Fruit fly (Drosophila melanogaster) whole organism, embryonic: Measurements from ENCODE around the gene lilli.

Experiments
- Bgb ChIP-seq: fragments of 200-800 bp; sonication (Bioruptor generic); IDR thresholded peaks from 2 replicates; pipeline ENCODE4 v1.3.6; 2022; ENCODE audit warnings: missing biosample characterization, missing genetic modification characterization; ENCODE audit not compliant: partially characterized antibody
- CG13894 ChIP-seq: fragments of 200-800 bp; sonication (Bioruptor generic); optimal IDR thresholded peaks from 3 replicates; lab custom pipeline; 2018; ENCODE audit warnings: missing biosample characterization, mild to moderate bottlenecking, missing genetic modification characterization, moderate library complexity
- CG14667 ChIP-seq: fragments of 200-800 bp; sonication (Bioruptor generic); IDR thresholded peaks from 2 replicates; pipeline ENCODE4 v1.3.6; 2022; ENCODE audit warnings: missing biosample characterization, missing genetic modification characterization
- CG14860 ChIP-seq: fragments of 200-800 bp; sonication (Bioruptor generic); IDR thresholded peaks from 3 replicates; pipeline ENCODE4 v1.3.6; 2022; ENCODE audit warnings: missing biosample characterization, missing genetic modification characterization; ENCODE audit not compliant: partially characterized antibody
- CG1792 ChIP-seq: fragments of 200-800 bp; sonication (Bioruptor generic); optimal IDR thresholded peaks from 2 replicates; lab custom pipeline; 2016; ENCODE audit warnings: missing biosample characterization, missing genetic modification characterization
- CG2129 ChIP-seq: fragments of 200-800 bp; sonication (Bioruptor generic); IDR thresholded peaks from 2 replicates; pipeline ENCODE4 v1.3.6; 2022; ENCODE audit warnings: missing biosample characterization, missing genetic modification characterization; ENCODE audit not compliant: partially characterized antibody
- CG31365 ChIP-seq: fragments of 200-800 bp; sonication (Bioruptor generic); optimal IDR thresholded peaks from 2 replicates; lab custom pipeline; 2018; ENCODE audit warnings: missing biosample characterization, mild to moderate bottlenecking, missing genetic modification characterization
- CG3281 ChIP-seq: fragments of 200-800 bp; sonication (Bioruptor generic); optimal IDR thresholded peaks from 3 replicates; lab custom pipeline; 2017; ENCODE audit warnings: missing biosample characterization, mild to moderate bottlenecking, missing genetic modification characterization
- CG34422 ChIP-seq: fragments of 200-800 bp; sonication (Bioruptor generic); IDR thresholded peaks from 3 replicates; pipeline ENCODE4 v1.3.6; 2022; ENCODE audit warnings: missing biosample characterization, missing genetic modification characterization
- CG4360 ChIP-seq: fragments of 200-800 bp; sonication (Bioruptor generic); IDR thresholded peaks from 2 replicates; pipeline ENCODE4 v1.3.6; 2022; ENCODE audit warnings: missing biosample characterization, missing genetic modification characterization
- CG5180 ChIP-seq: fragments of 200-800 bp; sonication (Bioruptor generic); optimal IDR thresholded peaks from 3 replicates; lab custom pipeline; 2017; ENCODE audit warnings: missing biosample characterization, missing genetic modification characterization, mild to moderate bottlenecking, moderate library complexity, missing genetic modification reagents
- CG7372 ChIP-seq: fragments of 200-800 bp; sonication (Bioruptor generic); IDR thresholded peaks from 2 replicates; pipeline ENCODE4 v1.3.6; 2022; ENCODE audit warnings: missing biosample characterization, missing genetic modification characterization
- D ChIP-seq, 2 experiments: fragments of 200-800 bp in 1 of 2; fragments of >200 bp in 1 of 2; sonication (Bioruptor generic) in 1 of 2; optimal IDR thresholded peaks; 2 replicates in 1 of 2; 3 replicates in 1 of 2; lab custom pipeline; 2017; ENCODE audit warnings: mild to moderate bottlenecking in 1 of 2, missing biosample characterization in 1 of 2, missing genetic modification characterization in 1 of 2, missing genetic modification reagents in 1 of 2
- Deaf1 ChIP-seq: fragments of 200-800 bp; optimal IDR thresholded peaks from 3 replicates; lab custom pipeline; 2019; ENCODE audit warnings: missing biosample characterization, mild to moderate bottlenecking, missing genetic modification characterization, moderate library complexity
- Dip3 ChIP-seq: fragments of 200-800 bp; sonication (Bioruptor generic); optimal IDR thresholded peaks from 3 replicates; lab custom pipeline; 2016; ENCODE audit warnings: missing biosample characterization, missing genetic modification characterization
- HLHmδ ChIP-seq: fragments of 200-800 bp; sonication (Bioruptor generic); optimal IDR thresholded peaks from 2 replicates; lab custom pipeline; 2018; ENCODE audit warnings: missing biosample characterization, mild to moderate bottlenecking, missing genetic modification characterization, moderate library complexity
- Hey ChIP-seq: fragments of 200-800 bp; sonication (Bioruptor generic); optimal IDR thresholded peaks from 3 replicates; lab custom pipeline; 2018; ENCODE audit warnings: missing biosample characterization, mild to moderate bottlenecking, missing genetic modification characterization
- Lpt ChIP-seq: fragments of >200 bp; optimal IDR thresholded peaks from 2 replicates; lab custom pipeline; 2018; ENCODE audit warnings: missing biosample characterization, missing genetic modification characterization
- Med ChIP-seq: fragments of 200-800 bp; sonication (Bioruptor generic); peaks from one replicate; lab custom pipeline; 2016; ENCODE audit warnings: missing biosample characterization, missing genetic modification characterization, mild to moderate bottlenecking, inconsistent platforms, moderate library complexity
- NC2β ChIP-seq: fragments of 200-800 bp; sonication (Bioruptor generic); optimal IDR thresholded peaks from 2 replicates; lab custom pipeline; 2016; ENCODE audit warnings: missing biosample characterization, missing genetic modification characterization
- Rx ChIP-seq: fragments of 200-800 bp; sonication (Bioruptor generic); IDR thresholded peaks from 2 replicates; pipeline ENCODE4 v1.3.6; 2022; ENCODE audit warnings: missing biosample characterization, missing genetic modification characterization
- Stat92E ChIP-seq, 3 experiments: fragments of >200 bp in 2 of 3; fragments of 200-800 bp in 1 of 3; sonication (Bioruptor generic) in 1 of 3; optimal IDR thresholded peaks; 2 replicates each; lab custom pipeline; 2017 to 2019; ENCODE audit warnings: missing biosample characterization in 3 of 3, missing genetic modification characterization in 3 of 3, mild to moderate bottlenecking in 1 of 3, moderate library complexity in 1 of 3
- Trl ChIP-seq, 3 experiments: fragments of >200 bp in 2 of 3; fragments of 200-800 bp in 1 of 3; sonication (Bioruptor generic) in 1 of 3; optimal IDR thresholded peaks; 2 replicates in 1 of 3; 3 replicates in 2 of 3; lab custom pipeline; 2016 to 2017; ENCODE audit warnings: missing biosample characterization in 1 of 3, missing genetic modification characterization in 1 of 3
- Xbp1 ChIP-seq: fragments of 200-800 bp; sonication (Bioruptor generic); optimal IDR thresholded peaks from 3 replicates; lab custom pipeline; 2016; ENCODE audit warnings: missing biosample characterization, mild to moderate bottlenecking, missing genetic modification characterization
- Xrp1 ChIP-seq: fragments of 200-800 bp; sonication (Bioruptor generic); IDR thresholded peaks from 2 replicates; pipeline ENCODE4 v1.3.6; 2022; ENCODE audit warnings: missing biosample characterization, missing genetic modification characterization
- abd-A ChIP-seq: fragments of 200-800 bp; sonication (Bioruptor generic); optimal IDR thresholded peaks from 3 replicates; lab custom pipeline; 2019; ENCODE audit warnings: missing biosample characterization, mild to moderate bottlenecking, missing genetic modification characterization, moderate library complexity
- cg ChIP-seq: fragments of 200-800 bp; sonication (Bioruptor generic); optimal IDR thresholded peaks from 3 replicates; lab custom pipeline; 2019; ENCODE audit warnings: missing biosample characterization, mild to moderate bottlenecking, missing genetic modification characterization, moderate library complexity
- chinmo ChIP-seq: fragments of 200-800 bp; sonication (Bioruptor generic); IDR thresholded peaks from 4 replicates; pipeline ENCODE4 v1.3.6; 2022; ENCODE audit warnings: missing biosample characterization, missing genetic modification characterization; ENCODE audit not compliant: partially characterized antibody
- chm ChIP-seq: fragments of 200-800 bp; sonication (Bioruptor generic); IDR thresholded peaks from 2 replicates; pipeline ENCODE4 v1.3.6; 2022; ENCODE audit warnings: missing biosample characterization, missing genetic modification characterization
- ci ChIP-seq: fragments of 200-800 bp; sonication (Bioruptor generic); IDR thresholded peaks from 3 replicates; pipeline ENCODE4 v1.3.6; 2022; ENCODE audit warnings: missing biosample characterization, missing genetic modification characterization
- croc ChIP-seq: fragments of 200-800 bp; sonication (Bioruptor generic); conservative IDR thresholded peaks from 3 replicates; pipeline ENCODE4 v1.3.6; 2022; ENCODE audit warnings: missing biosample characterization, missing genetic modification characterization
- kni ChIP-seq: fragments of 200-800 bp; sonication (Bioruptor generic); optimal IDR thresholded peaks from 3 replicates; lab custom pipeline; 2017; ENCODE audit warnings: mild to moderate bottlenecking, missing biosample characterization, missing genetic modification reagents, missing genetic modification characterization
- lbe ChIP-seq: fragments of 200-800 bp; sonication (Bioruptor generic); optimal IDR thresholded peaks from 2 replicates; lab custom pipeline; 2016; ENCODE audit warnings: missing biosample characterization, mild to moderate bottlenecking, missing genetic modification characterization
- peb ChIP-seq: fragments of 200-800 bp; sonication (Bioruptor generic); IDR thresholded peaks from 2 replicates; pipeline ENCODE4 v1.3.6; 2022; ENCODE audit warnings: missing biosample characterization, missing genetic modification characterization
- pros ChIP-seq: fragments of 200-800 bp; sonication (Bioruptor generic); optimal IDR thresholded peaks from 3 replicates; lab custom pipeline; 2019; ENCODE audit warnings: missing biosample characterization, mild to moderate bottlenecking, missing genetic modification characterization, moderate library complexity
- sens ChIP-seq: fragments of 200-800 bp; sonication (Bioruptor generic); peaks from one replicate; lab custom pipeline; 2016; ENCODE audit warnings: missing biosample characterization, missing genetic modification characterization
- shn ChIP-seq: fragments of 200-800 bp; sonication (Bioruptor generic); optimal IDR thresholded peaks from 3 replicates; lab custom pipeline; 2016; ENCODE audit warnings: missing biosample characterization, missing genetic modification characterization
- trem ChIP-seq: fragments of 200-800 bp; optimal IDR thresholded peaks from 3 replicates; lab custom pipeline; 2019; ENCODE audit warnings: missing biosample characterization, mild to moderate bottlenecking, missing genetic modification characterization, moderate library complexity

The lilli gene

dm6 chr2L:2888859-2889443, 3.2 kb downstream of the lilli start (continued):
- TF ChIP-seq Dip3, result no peak
- TF ChIP-seq trem (tag; lab: Kevin White, UChicago), result peak; percentile 54
- peak; percentile 52 for TF ChIP-seq lbe
- no peak for TF ChIP-seq Lpt (GFP tag; lab: Kevin White, UChicago)
- peak; percentile 37 for TF ChIP-seq CG5180 (GFP tag; lab: Kevin White, UChicago)
- TF ChIP-seq Xbp1, result no peak
- TF ChIP-seq CG14860, result no peak

dm6 chr2L:2891200-2891599, 5.5 kb downstream of the lilli start:
- TF ChIP-seq Bgb (GFP tag; lab: Robert Waterston, UW) (0 out of 2 replicates have a peak, but pooled peaks have one; percentile 9), croc (GFP tag; lab: Robert Waterston, UW) (no peak), CG13894 (tag; lab: Kevin White, UChicago) (peak; percentile 51), Trl (optimal IDR thresholded peaks at IDR 0.05; lab: Kevin White, UChicago) (peak; percentile 2 to 15), Trl (GFP tag; optimal IDR thresholded peaks at IDR 0.05; lab: Kevin White, UChicago) (no peak), shn (GFP tag; lab: Kevin White, UChicago) (no peak), Xrp1 (GFP tag; lab: Robert Waterston, UW) (0 out of 2 replicates have a peak, but pooled peaks have one; percentile 18), CG4360 (GFP tag; lab: Robert Waterston, UW) (0 out of 2 replicates have a peak, but pooled peaks have one; percentile 12), ci (GFP tag; lab: Robert Waterston, UW) (0 out of 3 replicates have a peak, but pooled peaks have one; percentile 39), CG31365 (no peak), abd-A (tag; lab: Kevin White, UChicago) (peak; percentile 41), chm (GFP tag; lab: Robert Waterston, UW) (0 out of 2 replicates have a peak, but pooled peaks have one; percentile 23), Med (peak; percentile 19), CG34422 (GFP tag; lab: Robert Waterston, UW) (no peak), kni (GFP tag; lab: Kevin White, UChicago) (peak; percentile 28), CG3281 (no peak), cg (peak; percentile 45), CG7372 (GFP tag; lab: Robert Waterston, UW) (no peak), CG2129 (GFP tag; lab: Robert Waterston, UW) (no peak), D (optimal IDR thresholded peaks at IDR 0.05; lab: Kevin White, UChicago) (no peak), D (GFP tag; optimal IDR thresholded peaks at IDR 0.05; lab: Kevin White, UChicago) (no peak), CG5180 (GFP tag; lab: Kevin White, UChicago) (peak; percentile 60), sens (GFP tag; lab: Kevin White, UChicago) (peak; percentile 81)

dm6 chr2L:2894356-2894755, 8.6 kb downstream of the lilli start:
- TF ChIP-seq CG14667 (GFP tag; lab: Robert Waterston, UW), result no peak
- TF ChIP-seq Stat92E (GFP tag; optimal IDR thresholded peaks at IDR 0.05; lab: Kevin White, UChicago), result no peak
- no peak for TF ChIP-seq Rx (GFP tag; lab: Robert Waterston, UW)
- TF ChIP-seq pros, result peak; percentile 18
- TF ChIP-seq Hey (tag; lab: Kevin White, UChicago), result peak; percentile 14
- no peak for TF ChIP-seq CG1792 (GFP tag; lab: Kevin White, UChicago)
- TF ChIP-seq Deaf1 (tag; lab: Kevin White, UChicago), result peak; percentile 13
- TF ChIP-seq NC2β (GFP tag; lab: Kevin White, UChicago), result no peak
- TF ChIP-seq abd-A (tag; lab: Kevin White, UChicago), result peak; percentile 56
- TF ChIP-seq HLHmδ (GFP tag; lab: Kevin White, UChicago), result no peak
- no peak for TF ChIP-seq peb (GFP tag; lab: Robert Waterston, UW)
- peak; percentile 56 for TF ChIP-seq sens (GFP tag; lab: Kevin White, UChicago)
- TF ChIP-seq chinmo (GFP tag; lab: Robert Waterston, UW), result no peak
